Fruit fly (Drosophila melanogaster) whole organism, wandering third instar larva: ENCODE data around the gene RpS14b.

ENCODE experiments used
- Abd-B ChIP-seq: fragments of >200 bp; optimal IDR thresholded peaks from 2 replicates; lab custom pipeline; 2017; ENCODE audit warnings: missing biosample characterization, missing genetic modification characterization
- CG32264 ChIP-seq: fragments of 200-800 bp; sonication (Bioruptor generic); optimal IDR thresholded peaks from 2 replicates; lab custom pipeline; 2016; ENCODE audit warnings: missing biosample characterization, missing genetic modification characterization
- CG9705 ChIP-seq: fragments of 200-800 bp; sonication (Bioruptor generic); optimal IDR thresholded peaks from 2 replicates; lab custom pipeline; 2018; ENCODE audit warnings: missing biosample characterization, mild to moderate bottlenecking, missing genetic modification characterization
- CrebA ChIP-seq: fragments of 200-800 bp; sonication (Bioruptor generic); optimal IDR thresholded peaks from 2 replicates; lab custom pipeline; 2016; ENCODE audit warnings: missing biosample characterization, mild to moderate bottlenecking, missing genetic modification characterization, borderline replicate concordance
- Dfd ChIP-seq: fragments of >200 bp; optimal IDR thresholded peaks from 2 replicates; lab custom pipeline; 2017; ENCODE audit warnings: missing biosample characterization, missing genetic modification characterization
- Dif ChIP-seq: fragments of 200-275, 200-300 bp; sonication (Bioruptor generic); optimal IDR thresholded peaks from 2 replicates; lab custom pipeline; 2018; ENCODE audit warnings: missing biosample characterization, missing genetic modification characterization; ENCODE audit not compliant: partially characterized antibody
- GATAd ChIP-seq: sonication (Bioruptor generic); optimal IDR thresholded peaks from 2 replicates; lab custom pipeline; 2016; ENCODE audit warnings: missing biosample characterization, missing genetic modification characterization
- HLH106 ChIP-seq: fragments of 200-800 bp; optimal IDR thresholded peaks from 3 replicates; lab custom pipeline; 2019; ENCODE audit warnings: missing biosample characterization, mild to moderate bottlenecking, missing genetic modification characterization, moderate library complexity
- Hnf4 ChIP-seq: fragments of 200-800 bp; sonication (Bioruptor generic); optimal IDR thresholded peaks from 2 replicates; lab custom pipeline; 2016; ENCODE audit warnings: missing biosample characterization, mild to moderate bottlenecking, missing genetic modification characterization
- Hr78 ChIP-seq: fragments of >200 bp; optimal IDR thresholded peaks from 2 replicates; lab custom pipeline; 2017; ENCODE audit warnings: missing biosample characterization, missing genetic modification characterization
- Jra ChIP-seq: sonication (Bioruptor generic); optimal IDR thresholded peaks from 2 replicates; lab custom pipeline; 2016; ENCODE audit warnings: missing biosample characterization, missing genetic modification characterization
- Mio ChIP-seq: sonication (Bioruptor generic); optimal IDR thresholded peaks from 2 replicates; lab custom pipeline; 2016; ENCODE audit warnings: missing biosample characterization, missing genetic modification characterization
- Myc ChIP-seq: fragments of >200 bp; optimal IDR thresholded peaks from 2 replicates; lab custom pipeline; 2017
- N ChIP-seq: fragments of >200 bp; optimal IDR thresholded peaks from 2 replicates; lab custom pipeline; 2018; ENCODE audit warnings: missing biosample characterization, missing external identifiers, missing genetic modification characterization
- OdsH ChIP-seq: fragments of 200-800 bp; sonication (Bioruptor generic); optimal IDR thresholded peaks from 2 replicates; lab custom pipeline; 2016; ENCODE audit warnings: missing biosample characterization, mild to moderate bottlenecking, missing genetic modification characterization
- Rel ChIP-seq, 2 experiments: fragments of 200-800 bp; sonication (Bioruptor generic) in 1 of 2; optimal IDR thresholded peaks; 2 replicates in 1 of 2; 3 replicates in 1 of 2; lab custom pipeline; 2016 to 2019; ENCODE audit warnings: mild to moderate bottlenecking in 2 of 2, missing biosample characterization in 2 of 2, missing genetic modification characterization in 2 of 2, moderate library complexity in 1 of 2
- Sp1 ChIP-seq: fragments of 200-800 bp; sonication (Bioruptor generic); optimal IDR thresholded peaks from 3 replicates; lab custom pipeline; 2019; ENCODE audit warnings: missing biosample characterization, mild to moderate bottlenecking, missing genetic modification characterization, moderate library complexity
- Vsx2 ChIP-seq: fragments of 200-300, 225-300 bp; sonication (Bioruptor generic); optimal IDR thresholded peaks from 2 replicates; lab custom pipeline; 2018; ENCODE audit warnings: missing biosample characterization, missing genetic modification characterization; ENCODE audit not compliant: partially characterized antibody
- br ChIP-seq: fragments of 200-800 bp; sonication (Bioruptor generic); optimal IDR thresholded peaks from 2 replicates; lab custom pipeline; 2016; ENCODE audit warnings: missing biosample characterization, missing genetic modification characterization
- brk ChIP-seq: fragments of 200-800 bp; sonication (Bioruptor generic); optimal IDR thresholded peaks from 2 replicates; lab custom pipeline; 2016; ENCODE audit warnings: missing biosample characterization, mild to moderate bottlenecking, missing genetic modification characterization
- dl ChIP-seq, 2 experiments: fragments of 175-275, 200-275 bp in 1 of 2; fragments of 200-275 bp in 1 of 2; sonication (Bioruptor generic); optimal IDR thresholded peaks; lab custom pipeline; 2018; ENCODE audit warnings: mild to moderate bottlenecking in 2 of 2, missing biosample characterization in 2 of 2, missing genetic modification characterization in 2 of 2, moderate library complexity in 2 of 2; ENCODE audit not compliant: partially characterized antibody in 2 of 2, insufficient read depth in 1 of 2
- dmrt93B ChIP-seq: fragments of 200-800 bp; sonication (Bioruptor generic); optimal IDR thresholded peaks from 2 replicates; lab custom pipeline; 2018; ENCODE audit warnings: missing biosample characterization, mild to moderate bottlenecking, missing genetic modification characterization
- dsf ChIP-seq: sonication (Bioruptor generic); optimal IDR thresholded peaks from 2 replicates; lab custom pipeline; 2016; ENCODE audit warnings: missing biosample characterization, missing genetic modification characterization, borderline replicate concordance
- ey ChIP-seq: fragments of 200-800 bp; sonication (Bioruptor generic); optimal IDR thresholded peaks from 2 replicates; lab custom pipeline; 2016; ENCODE audit warnings: missing biosample characterization, missing genetic modification characterization
- foxo ChIP-seq, 2 experiments: fragments of 200-800 bp; sonication (Bioruptor generic); optimal IDR thresholded peaks; 2 replicates in 1 of 2; 3 replicates in 1 of 2; lab custom pipeline; 2016 to 2017; ENCODE audit warnings: missing biosample characterization in 2 of 2, missing genetic modification characterization in 2 of 2
- fru ChIP-seq: fragments of 200-800 bp; sonication (Bioruptor generic); optimal IDR thresholded peaks from 3 replicates; lab custom pipeline; 2016; ENCODE audit warnings: missing biosample characterization, mild to moderate bottlenecking, missing genetic modification characterization
- h ChIP-seq: fragments of 200-800 bp; sonication (Bioruptor generic); optimal IDR thresholded peaks from 3 replicates; lab custom pipeline; 2016; ENCODE audit warnings: missing biosample characterization, mild to moderate bottlenecking, missing genetic modification characterization
- lola ChIP-seq: fragments of >200 bp; optimal IDR thresholded peaks from 2 replicates; lab custom pipeline; 2017; ENCODE audit warnings: missing biosample characterization, missing genetic modification characterization
- pan ChIP-seq: fragments of >200 bp; optimal IDR thresholded peaks from 2 replicates; lab custom pipeline; 2017
- psq ChIP-seq: fragments of 200-800 bp; sonication (Bioruptor generic); optimal IDR thresholded peaks from 3 replicates; lab custom pipeline; 2017; ENCODE audit warnings: missing biosample characterization, mild to moderate bottlenecking, missing genetic modification characterization, moderate library complexity
- rgr ChIP-seq: fragments of 200-800 bp; sonication (Bioruptor generic); optimal IDR thresholded peaks from 3 replicates; lab custom pipeline; 2016; ENCODE audit warnings: missing biosample characterization, mild to moderate bottlenecking, missing genetic modification characterization
- sage ChIP-seq: fragments of 200-800 bp; sonication (Bioruptor generic); optimal IDR thresholded peaks from 2 replicates; lab custom pipeline; 2016; ENCODE audit warnings: missing biosample characterization, mild to moderate bottlenecking, missing genetic modification characterization
- sv ChIP-seq: fragments of 200-800 bp; sonication (Bioruptor generic); optimal IDR thresholded peaks from 3 replicates; lab custom pipeline; 2016; ENCODE audit warnings: missing biosample characterization, missing genetic modification characterization
- tai ChIP-seq: sonication (Bioruptor generic); optimal IDR thresholded peaks from 2 replicates; lab custom pipeline; 2016; ENCODE audit warnings: missing biosample characterization, missing genetic modification characterization
- usp ChIP-seq: fragments of >200 bp; optimal IDR thresholded peaks from 2 replicates; lab custom pipeline; 2017; ENCODE audit warnings: missing biosample characterization, missing genetic modification characterization
- woc ChIP-seq: sonication (Bioruptor generic); optimal IDR thresholded peaks from 2 replicates; lab custom pipeline; 2016; ENCODE audit warnings: missing biosample characterization, mild to moderate bottlenecking, missing genetic modification characterization

The RpS14b gene

DNA sequence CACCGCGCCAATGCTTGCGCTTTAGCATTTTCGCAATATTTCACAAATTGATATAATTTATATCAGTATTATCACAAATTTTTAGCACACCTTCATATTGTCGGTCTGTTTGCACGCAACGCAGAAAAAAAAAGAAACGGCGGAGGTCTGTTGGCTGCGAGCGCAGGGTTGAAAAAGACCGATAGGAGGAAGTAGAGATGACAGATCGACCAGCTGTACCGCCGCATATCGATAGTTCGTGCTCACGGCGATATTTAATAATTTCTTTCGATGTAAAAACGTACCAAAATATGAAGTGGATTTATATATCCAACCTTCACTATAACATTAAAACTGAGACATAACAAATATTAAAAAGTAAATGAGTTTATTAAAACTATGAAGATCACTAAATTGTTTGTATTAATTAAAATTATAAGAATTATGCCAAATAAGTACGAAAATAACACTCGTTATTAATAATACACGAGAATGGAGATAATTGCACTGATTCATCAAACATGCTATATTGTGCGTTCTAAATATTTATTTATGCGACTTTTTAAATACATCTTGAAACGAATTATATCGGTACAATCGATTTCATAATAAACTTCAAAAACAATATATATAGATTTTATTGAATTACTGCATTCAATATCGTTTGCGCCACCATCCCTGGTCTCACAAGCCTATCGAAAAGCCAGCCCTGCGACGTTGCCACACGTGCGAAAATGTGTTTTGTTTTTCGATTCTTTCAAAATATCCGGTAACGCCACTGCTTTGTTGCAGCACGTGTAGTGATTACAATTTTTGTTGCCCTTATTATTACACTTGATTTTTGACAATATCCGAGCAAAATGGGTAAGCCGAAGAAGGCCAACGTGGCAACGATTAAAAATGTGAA, 33.3 kb upstream of the RpS14b start, which contains the start of the genes RpS6 and bys (continued):
- TF ChIP-seq CrebA (GFP tag; lab: Kevin White, UChicago) (no peak), dsf (GFP tag; lab: Kevin White, UChicago) (peak; percentile 44), usp (GFP tag; lab: Kevin White, UChicago) (no peak), Dfd (GFP tag; lab: Kevin White, UChicago) (no peak), rgr (GFP tag; lab: Kevin White, UChicago) (peak; percentile 67), br (GFP tag; lab: Kevin White, UChicago) (peak; percentile 48), Myc (lab: Kevin White, UChicago) (peak; percentile 47)

- TF ChIP-seq tai (no peak), HLH106 (tag; lab: Kevin White, UChicago) (peak; percentile 83), dl (GFP tag; optimal IDR thresholded peaks at IDR 0.05; lab: Kevin White, UChicago; ENCODE audit: insufficient read depth in 1 of 2, partially characterized antibody in 2 of 2) (no peak), fru (GFP tag; lab: Kevin White, UChicago) (peak; percentile 86), Vsx2 (GFP tag; lab: Kevin White, UChicago) (peak; percentile 65), foxo (GFP tag; optimal IDR thresholded peaks at IDR 0.05; lab: Kevin White, UChicago) (peak in 1 of 2 experiments; percentile 79), GATAd (no peak), N (GFP tag; lab: Kevin White, UChicago) (no peak), Dif (GFP tag; lab: Kevin White, UChicago) (peak; percentile 36), psq (GFP tag; lab: Kevin White, UChicago) (peak; percentile 64), Hnf4 (peak; percentile 70), Jra (GFP tag; lab: Kevin White, UChicago) (peak; percentile 39), dmrt93B (GFP tag; lab: Kevin White, UChicago) (peak; percentile 62), pan (no peak), Dfd (GFP tag; lab: Kevin White, UChicago) (no peak), rgr (GFP tag; lab: Kevin White, UChicago) (peak; percentile 79), br (GFP tag; lab: Kevin White, UChicago) (peak; percentile 77), lola (no peak), CG32264 (peak; percentile 39), woc (GFP tag; lab: Kevin White, UChicago) (peak; percentile 71), Mio (peak; percentile 22), CG9705 (GFP tag; lab: Kevin White, UChicago) (peak; percentile 65), CrebA (GFP tag; lab: Kevin White, UChicago) (no peak), Myc (lab: Kevin White, UChicago) (no peak), dsf (GFP tag; lab: Kevin White, UChicago) (no peak), OdsH (GFP tag; lab: Kevin White, UChicago) (peak; percentile 71), h (GFP tag; lab: Kevin White, UChicago) (peak; percentile 85), Rel (GFP tag; optimal IDR thresholded peaks at IDR 0.05; lab: Kevin White, UChicago) (no peak), Rel (tag; optimal IDR thresholded peaks at IDR 0.05; lab: Kevin White, UChicago) (peak; percentile 82), Hr78 (GFP tag; lab: Kevin White, UChicago) (no peak), sage (GFP tag; lab: Kevin White, UChicago) (no peak), Sp1 (GFP tag; lab: Kevin White, UChicago) (peak; percentile 81), ey (GFP tag; lab: Kevin White, UChicago) (peak; percentile 83), brk (GFP tag; lab: Kevin White, UChicago) (no peak), sv (peak; percentile 80), usp (GFP tag; lab: Kevin White, UChicago) (no peak), Abd-B (no peak)
Observed at dm6 chrX:7908239-7909068, 26.2 kb upstream of the RpS14b start, which contains the start of the genes dpr14 and spidey. Gene dpr14 (minus strand): TSS chrX:7908286. Gene spidey (plus strand): TSS chrX:7908931.
